Worm (Caenorhabditis elegans): ENCODE data around the gene Y39B6A.34.
"Not testable (repeated sequence)": the region's sequence is repeated elsewhere in the genome, so short reads cannot be mapped to it uniquely, and the experiment has no call there.

The Y39B6A.34 gene

ce11 chrV:19000542-19000941, 276 bp upstream of the Y39B6A.34 start:
- no peak for TF ChIP-seq unc-62 (GFP tag; optimal IDR thresholded peaks at IDR 0.05)

- no peak for TF ChIP-seq unc-62 (GFP tag; optimal IDR thresholded peaks at IDR 0.05)
These were observed 838 bp downstream of the Y39B6A.34 start, which contains the start of gene Y39B6A.33 for ce11 chrV:19001656-19002055. Y39B6A.33 (plus strand) TSS chrV:19001956.

ce11 chrV:19010405-19010804, 9.6 kb downstream of the Y39B6A.34 start:
- TF ChIP-seq unc-62 (GFP tag; optimal IDR thresholded peaks at IDR 0.05), result no peak

- no peak for TF ChIP-seq unc-62 (GFP tag; optimal IDR thresholded peaks at IDR 0.05)
These were observed 12.4 kb downstream of the Y39B6A.34 start for ce11 chrV:19013215-19013614.

ce11 chrV:19014273-19014672, 13.5 kb downstream of the Y39B6A.34 start, which contains the start of gene Y39B6A.30:
Y39B6A.30 (plus strand) TSS chrV:19014573.
- not testable (repeated sequence) for TF ChIP-seq unc-62 (GFP tag; optimal IDR thresholded peaks at IDR 0.05)

ce11 chrV:19019239-19019638, 18.4 kb downstream of the Y39B6A.34 start:
- TF ChIP-seq unc-62 (GFP tag; optimal IDR thresholded peaks at IDR 0.05), result no peak

ce11 chrV:19024683-19025082, 23.9 kb downstream of the Y39B6A.34 start, which contains the start of gene Y39B6A.29:
Y39B6A.29 (minus strand) TSS chrV:19024783.
- TF ChIP-seq unc-62 (GFP tag; optimal IDR thresholded peaks at IDR 0.05), result no peak

- no peak for TF ChIP-seq unc-62 (GFP tag; optimal IDR thresholded peaks at IDR 0.05)
These were observed 25.3 kb downstream of the Y39B6A.34 start, which contains the start of gene Y39B6A.25 for ce11 chrV:19026163-19026562. Y39B6A.25 (plus strand) TSS chrV:19026463.

ce11 chrV:19027338-19027737, 26.5 kb downstream of the Y39B6A.34 start:
- TF ChIP-seq unc-62 (GFP tag; optimal IDR thresholded peaks at IDR 0.05), result no peak

- TF ChIP-seq unc-62 (GFP tag; optimal IDR thresholded peaks at IDR 0.05), result no peak
These were observed 30.6 kb downstream of the Y39B6A.34 start, which contains the start of gene Y39B6A.27 for ce11 chrV:19031456-19031855. Y39B6A.27 (plus strand) TSS chrV:19031756.

- TF ChIP-seq unc-62 (GFP tag; optimal IDR thresholded peaks at IDR 0.05), result no peak
These were observed 35.2 kb downstream of the Y39B6A.34 start for ce11 chrV:19036061-19036460.

- TF ChIP-seq unc-62 (GFP tag; optimal IDR thresholded peaks at IDR 0.05), result no peak
These were observed 36.4 kb downstream of the Y39B6A.34 start, which contains the start of gene asp-17 for ce11 chrV:19037222-19037621. asp-17 (minus strand) TSS chrV:19037322.

- no peak for TF ChIP-seq unc-62 (GFP tag; optimal IDR thresholded peaks at IDR 0.05)
These were observed 41.4 kb downstream of the Y39B6A.34 start, which contains the start of gene asp-16 for ce11 chrV:19042256-19042655. asp-16 (minus strand) TSS chrV:19042605.

ce11 chrV:19044753-19045152, 43.9 kb downstream of the Y39B6A.34 start, which contains the start of gene asp-15:
asp-15 (minus strand) TSS chrV:19044853.
- TF ChIP-seq unc-62 (GFP tag; optimal IDR thresholded peaks at IDR 0.05), result no peak

ce11 chrV:19047442-19047841, 46.6 kb downstream of the Y39B6A.34 start:
- no peak for TF ChIP-seq unc-62 (GFP tag; optimal IDR thresholded peaks at IDR 0.05)

- TF ChIP-seq unc-62 (GFP tag; optimal IDR thresholded peaks at IDR 0.05), result no peak
These were observed 48.6 kb downstream of the Y39B6A.34 start for ce11 chrV:19049140-19050092.

ce11 chrV:19050438-19050837, 49.6 kb downstream of the Y39B6A.34 start, which contains the start of gene asp-1:
asp-1 (minus strand) TSS chrV:19050752.
- no peak for TF ChIP-seq unc-62 (GFP tag; optimal IDR thresholded peaks at IDR 0.05)
